Worm (Caenorhabditis elegans) whole organism, L4 larva: Measurements from ENCODE around the gene ctr-9.

ENCODE experiments used
- dmd-9 ChIP-seq: fragments of 200-800 bp; sonication (Bioruptor generic); IDR thresholded peaks from 2 replicates; pipeline ENCODE4 v1.3.6; 2022; ENCODE audit warnings: missing genetic modification reagents, missing genetic modification characterization, missing compliant biosample characterization
- lsy-2 ChIP-seq, 2 experiments: fragments of 150-350 bp in 1 of 2; sonication (generic microtip) in 1 of 2; optimal IDR thresholded peaks; 2 replicates each; lab custom pipeline; 2014 to 2017; ENCODE audit warnings: missing biosample characterization in 2 of 2, missing genetic modification characterization in 2 of 2
- nhr-25 ChIP-seq: sonication (generic microtip); optimal IDR thresholded peaks from 2 replicates; lab custom pipeline; 2017; ENCODE audit warnings: missing genetic modification characterization, mild to moderate bottlenecking, missing compliant biosample characterization, antibody characterized with exemption, moderate library complexity, borderline replicate concordance; ENCODE audit not compliant: insufficient read depth
- nhr-77 ChIP-seq: fragments of 150-350 bp; optimal IDR thresholded peaks from 2 replicates; lab custom pipeline; 2014; ENCODE audit warnings: missing biosample characterization, missing genetic modification characterization
- set-16 ChIP-seq: fragments of 200-800 bp; sonication (Bioruptor generic); IDR thresholded peaks from 2 replicates; pipeline ENCODE4 v1.3.6; 2022; ENCODE audit warnings: missing genetic modification reagents, missing genetic modification characterization, missing compliant biosample characterization
- vab-7 ChIP-seq: fragments of 200-800 bp; sonication (Bioruptor generic); IDR thresholded peaks from 2 replicates; pipeline ENCODE4 v1.3.6; 2022; ENCODE audit warnings: missing genetic modification reagents, missing genetic modification characterization, missing compliant biosample characterization

DNA sequence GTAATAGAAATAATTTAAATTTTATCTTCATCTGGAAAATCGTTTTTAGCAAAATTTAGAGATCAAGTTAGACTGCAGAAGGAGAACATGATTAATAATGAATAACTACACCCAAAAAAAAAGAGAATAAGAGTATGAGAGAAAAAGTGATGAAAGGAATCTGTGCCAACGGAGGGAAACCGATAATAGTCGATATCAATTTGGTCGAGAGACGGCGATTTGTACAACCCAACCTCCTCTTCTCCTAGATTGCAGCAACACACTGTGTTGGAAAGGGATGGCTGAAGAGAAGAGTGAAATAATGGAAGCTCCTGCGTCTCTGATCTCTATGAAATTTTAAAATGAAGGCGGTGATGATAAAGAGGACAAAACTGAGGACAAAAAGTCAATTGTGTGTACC is 16.7 kb upstream of the ctr-9 start:
- TF ChIP-seq dmd-9 (GFP tag; lab: Robert Waterston, UW) (no peak), nhr-77 (tag; lab: Kevin White, UChicago) (peak; percentile 35), set-16 (GFP tag; lab: Robert Waterston, UW) (no peak), lsy-2 (tag; optimal IDR thresholded peaks at IDR 0.05; lab: Kevin White, UChicago) (no peak), nhr-25 (no peak), vab-7 (GFP tag; lab: Robert Waterston, UW) (no peak)
